Fruit fly (Drosophila melanogaster): ENCODE results near the gene CG31156.

Gene CG31156

DNA sequence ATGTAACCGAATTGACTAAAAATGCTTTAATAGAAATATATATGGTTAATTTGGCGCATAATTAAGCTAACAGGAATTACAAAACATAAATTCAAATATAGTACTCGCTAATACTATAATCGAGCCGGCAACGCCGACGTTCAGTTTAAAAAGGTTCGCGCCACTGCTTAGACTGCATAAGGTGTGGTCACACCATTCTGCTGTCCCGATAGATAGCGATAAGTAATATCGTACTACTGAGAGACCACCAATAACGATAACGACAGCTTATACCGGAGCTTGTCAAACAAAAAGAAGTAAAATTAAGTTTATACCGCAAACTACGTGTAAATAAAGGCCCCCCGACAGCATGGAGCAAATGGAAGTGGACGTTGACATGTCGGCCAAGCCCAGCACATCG is 32.9 kb downstream of the CG31156 start, which contains the start of gene CSN6:
Gene CSN6, plus strand, starts transcription at position 228 of the 400 bp plus-strand sequence.
- no peak for TF ChIP-seq CG5180 (GFP tag; optimal IDR thresholded peaks at IDR 0.05)
- TF ChIP-seq CG34224 (GFP tag; IDR thresholded peaks at IDR 0.05; ENCODE audit: partially characterized antibody): peak; percentile 85
- no peak for TF ChIP-seq B-H1 (GFP tag; IDR thresholded peaks at IDR 0.05)
- no peak for TF ChIP-seq dysf (GFP tag; IDR thresholded peaks at IDR 0.05)
- no peak for TF ChIP-seq ranshi (GFP tag; IDR thresholded peaks at IDR 0.05)
- TF ChIP-seq sna (GFP tag; IDR thresholded peaks at IDR 0.05; ENCODE audit: partially characterized antibody): peak; percentile 79
- TF ChIP-seq Dref (GFP tag; IDR thresholded peaks at IDR 0.05): peak; percentile 93
- TF ChIP-seq sob (GFP tag; IDR thresholded peaks at IDR 0.05): 0 out of 2 replicates have a peak, but pooled peaks have one; percentile 24
- no peak for TF ChIP-seq BtbVII (GFP tag; optimal IDR thresholded peaks at IDR 0.05)
- peak; percentile 72 for TF ChIP-seq gfzf (GFP tag; optimal IDR thresholded peaks at IDR 0.05)
- TF ChIP-seq Abd-B (GFP tag; optimal IDR thresholded peaks at IDR 0.05): peak; percentile 41
- no peak for TF ChIP-seq CG3838 (GFP tag; optimal IDR thresholded peaks at IDR 0.05)
- no peak for TF ChIP-seq cad (GFP tag; optimal IDR thresholded peaks at IDR 0.05)
- TF ChIP-seq Sin3A (optimal IDR thresholded peaks at IDR 0.05): peak; percentile 37
- TF ChIP-seq CG9797 (GFP tag; optimal IDR thresholded peaks at IDR 0.05): peak; percentile 93
- no peak for TF ChIP-seq Fer3 (tag; optimal IDR thresholded peaks at IDR 0.05)
- TF ChIP-seq Nf-YC (tag; optimal IDR thresholded peaks at IDR 0.05): peak; percentile 68
- no peak for TF ChIP-seq CG16863 (GFP tag; optimal IDR thresholded peaks at IDR 0.05)
- peak; percentile 90 for TF ChIP-seq CG6791 (GFP tag; IDR thresholded peaks at IDR 0.05; ENCODE audit: partially characterized antibody)
- TF ChIP-seq CG3995 (GFP tag; optimal IDR thresholded peaks at IDR 0.05): peak; percentile 15
- TF ChIP-seq pzg (GFP tag; optimal IDR thresholded peaks at IDR 0.05): peak; percentile 99
- peak; percentile 60 for TF ChIP-seq CG34376 (GFP tag; optimal IDR thresholded peaks at IDR 0.05)
- peak; percentile 46 for TF ChIP-seq CG17829 (tag; optimal IDR thresholded peaks at IDR 0.05)
- no peak for TF ChIP-seq HLH3B (GFP tag; IDR thresholded peaks at IDR 0.05)
- peak; percentile 69 for TF ChIP-seq HmgZ (tag; optimal IDR thresholded peaks at IDR 0.05)
- peak; percentile 96 for TF ChIP-seq CG13287 (GFP tag; IDR thresholded peaks at IDR 0.05; ENCODE audit: partially characterized antibody)
- peak; percentile 94 for TF ChIP-seq tna (GFP tag; IDR thresholded peaks at IDR 0.05; ENCODE audit: partially characterized antibody)
- no peak for TF ChIP-seq CG15479 (GFP tag; optimal IDR thresholded peaks at IDR 0.05)
- peak; percentile 9 for TF ChIP-seq CoRest (tag; optimal IDR thresholded peaks at IDR 0.05)
- no peak for TF ChIP-seq run (tag; optimal IDR thresholded peaks at IDR 0.05)
- TF ChIP-seq CG14860 (GFP tag; IDR thresholded peaks at IDR 0.05; ENCODE audit: partially characterized antibody): peak; percentile 78
- TF ChIP-seq phol (tag; optimal IDR thresholded peaks at IDR 0.05): peak; percentile 56
- no peak for TF ChIP-seq ttk (GFP tag; IDR thresholded peaks at IDR 0.05)
- TF ChIP-seq BEAF-32 (GFP tag; optimal IDR thresholded peaks at IDR 0.05): peak; percentile 79
- TF ChIP-seq Lhr (GFP tag; optimal IDR thresholded peaks at IDR 0.05): peak; percentile 2
- TF ChIP-seq fd3F (GFP tag; optimal IDR thresholded peaks at IDR 0.05): no peak
- peak; percentile 75; the same call in 1 of the 4 replicates for TF ChIP-seq chinmo (GFP tag; IDR thresholded peaks at IDR 0.05; ENCODE audit: partially characterized antibody)
- no peak for TF ChIP-seq insv (GFP tag; optimal IDR thresholded peaks at IDR 0.05)
- TF ChIP-seq CG12071 (GFP tag; optimal IDR thresholded peaks at IDR 0.05): no peak
- no peak for TF ChIP-seq Blimp-1 (GFP tag; optimal IDR thresholded peaks at IDR 0.05)
- TF ChIP-seq grn (GFP tag; optimal IDR thresholded peaks at IDR 0.05): peak; percentile 6
- peak; percentile 84 for TF ChIP-seq bbx (GFP tag; IDR thresholded peaks at IDR 0.05; ENCODE audit: partially characterized antibody)
- TF ChIP-seq sug (tag; optimal IDR thresholded peaks at IDR 0.05): peak; percentile 53
- peak; percentile 49 for TF ChIP-seq CG3847 (GFP tag; IDR thresholded peaks at IDR 0.05)
- TF ChIP-seq Fer1 (GFP tag; optimal IDR thresholded peaks at IDR 0.05): peak; percentile 20
- TF ChIP-seq YL-1 (GFP tag; optimal IDR thresholded peaks at IDR 0.05): no peak
- no peak for TF ChIP-seq sens-2 (GFP tag; IDR thresholded peaks at IDR 0.05)
- peak; percentile 1 for TF ChIP-seq tin (GFP tag; optimal IDR thresholded peaks at IDR 0.05)
- peak; percentile 4 for TF ChIP-seq CG7928 (GFP tag; optimal IDR thresholded peaks at IDR 0.05)
- no peak for TF ChIP-seq CG11085 (GFP tag; IDR thresholded peaks at IDR 0.05)
